Fruit fly (Drosophila melanogaster) whole organism, embryonic: Measurements from ENCODE around the gene wdb.

Experiments used
- Abd-B ChIP-seq: fragments of 200-800 bp; sonication (Bioruptor generic); optimal IDR thresholded peaks from 2 replicates; lab custom pipeline; 2018; ENCODE audit warnings: missing biosample characterization, mild to moderate bottlenecking, missing genetic modification characterization, moderate library complexity
- Ada2b ChIP-seq: fragments of 200-800 bp; sonication (Bioruptor generic); IDR thresholded peaks from 2 replicates; pipeline ENCODE4 v1.3.6; 2022; ENCODE audit warnings: missing biosample characterization, missing genetic modification characterization
- Asciz ChIP-seq: fragments of 200-800 bp; sonication (Bioruptor generic); optimal IDR thresholded peaks from 2 replicates; lab custom pipeline; 2017; ENCODE audit warnings: missing biosample characterization, mild to moderate bottlenecking, missing genetic modification characterization, missing genetic modification reagents
- Atf-2 ChIP-seq: fragments of 200-800 bp; sonication (Bioruptor generic); optimal IDR thresholded peaks from 2 replicates; lab custom pipeline; 2016; ENCODE audit warnings: missing biosample characterization, missing genetic modification characterization
- Atf3 ChIP-seq: fragments of 200-800 bp; sonication (Bioruptor generic); optimal IDR thresholded peaks from 3 replicates; lab custom pipeline; 2016; ENCODE audit warnings: missing biosample characterization, missing genetic modification characterization
- Blimp-1 ChIP-seq: fragments of 200-800 bp; sonication (Bioruptor generic); optimal IDR thresholded peaks from 3 replicates; lab custom pipeline; 2018; ENCODE audit warnings: missing biosample characterization, missing genetic modification characterization, mild to moderate bottlenecking, moderate library complexity, missing genetic modification reagents
- CG10366 ChIP-seq: fragments of 200-800 bp; sonication (Bioruptor generic); IDR thresholded peaks from 2 replicates; pipeline ENCODE4 v1.3.6; 2022; ENCODE audit warnings: missing biosample characterization, missing genetic modification characterization
- CG12104 ChIP-seq: fragments of 200-800 bp; sonication (Bioruptor generic); optimal IDR thresholded peaks from 3 replicates; lab custom pipeline; 2016; ENCODE audit warnings: missing biosample characterization, missing genetic modification characterization
- CG1233 ChIP-seq: fragments of 200-800 bp; sonication (Bioruptor generic); optimal IDR thresholded peaks from 4 replicates; lab custom pipeline; 2018; ENCODE audit warnings: missing biosample characterization, mild to moderate bottlenecking, missing genetic modification characterization
- CG14441 ChIP-seq: fragments of 200-800 bp; sonication (Bioruptor generic); IDR thresholded peaks from 2 replicates; pipeline ENCODE4 v1.3.6; 2022; ENCODE audit warnings: missing biosample characterization, missing genetic modification characterization
- CG15073 ChIP-seq: fragments of 200-800 bp; sonication (Bioruptor generic); optimal IDR thresholded peaks from 2 replicates; lab custom pipeline; 2016; ENCODE audit warnings: missing biosample characterization, missing genetic modification characterization
- CG18619 ChIP-seq: fragments of 200-800 bp; sonication (Bioruptor generic); optimal IDR thresholded peaks from 3 replicates; lab custom pipeline; 2017; ENCODE audit warnings: missing biosample characterization, mild to moderate bottlenecking, missing genetic modification characterization
- CG6791 ChIP-seq: fragments of 200-800 bp; sonication (Bioruptor generic); IDR thresholded peaks from 3 replicates; pipeline ENCODE4 v1.3.6; 2022; ENCODE audit warnings: missing biosample characterization, missing genetic modification characterization; ENCODE audit not compliant: partially characterized antibody
- CG7271 ChIP-seq: fragments of 200-800 bp; sonication (Bioruptor generic); optimal IDR thresholded peaks from 2 replicates; lab custom pipeline; 2018; ENCODE audit warnings: missing biosample characterization, mild to moderate bottlenecking, missing genetic modification characterization, moderate library complexity
- CG7963 ChIP-seq: fragments of 200-800 bp; sonication (Bioruptor generic); IDR thresholded peaks from 3 replicates; pipeline ENCODE4 v1.3.6; 2022; ENCODE audit warnings: missing biosample characterization, missing genetic modification characterization; ENCODE audit not compliant: partially characterized antibody
- CG8281 ChIP-seq: fragments of 200-800 bp; sonication (Bioruptor generic); optimal IDR thresholded peaks from 2 replicates; lab custom pipeline; 2018; ENCODE audit warnings: missing biosample characterization, mild to moderate bottlenecking, missing genetic modification characterization, moderate library complexity
- CG9727 ChIP-seq: fragments of 200-800 bp; sonication (Bioruptor generic); optimal IDR thresholded peaks from 3 replicates; lab custom pipeline; 2017; ENCODE audit warnings: missing biosample characterization, mild to moderate bottlenecking, missing genetic modification characterization
- CG9932 ChIP-seq: fragments of 200-800 bp; sonication (Bioruptor generic); IDR thresholded peaks from 2 replicates; pipeline ENCODE4 v1.3.6; 2022; ENCODE audit warnings: missing biosample characterization, missing genetic modification characterization
- Dbx ChIP-seq: fragments of 200-800 bp; sonication (Bioruptor generic); IDR thresholded peaks from 3 replicates; pipeline ENCODE4 v1.3.6; 2022; ENCODE audit warnings: missing biosample characterization, missing genetic modification characterization
- Dek ChIP-seq: fragments of 200-800 bp; sonication (Bioruptor generic); optimal IDR thresholded peaks from 3 replicates; lab custom pipeline; 2019; ENCODE audit warnings: missing biosample characterization, mild to moderate bottlenecking, missing genetic modification characterization, moderate library complexity
- Dp ChIP-seq: fragments of 200-800 bp; sonication (Bioruptor generic); optimal IDR thresholded peaks from 2 replicates; lab custom pipeline; 2018; ENCODE audit warnings: missing biosample characterization, mild to moderate bottlenecking, missing genetic modification characterization, moderate library complexity
- HLHmδ ChIP-seq: fragments of 200-800 bp; sonication (Bioruptor generic); optimal IDR thresholded peaks from 2 replicates; lab custom pipeline; 2018; ENCODE audit warnings: missing biosample characterization, mild to moderate bottlenecking, missing genetic modification characterization, moderate library complexity
- Oli ChIP-seq: fragments of 200-800 bp; sonication (Bioruptor generic); optimal IDR thresholded peaks from 2 replicates; lab custom pipeline; 2018; ENCODE audit warnings: missing biosample characterization, mild to moderate bottlenecking, missing genetic modification characterization, moderate library complexity
- Xrp1 ChIP-seq: fragments of 200-800 bp; sonication (Bioruptor generic); IDR thresholded peaks from 2 replicates; pipeline ENCODE4 v1.3.6; 2022; ENCODE audit warnings: missing biosample characterization, missing genetic modification characterization
- bbx ChIP-seq: fragments of 200-800 bp; sonication (Bioruptor generic); IDR thresholded peaks from 2 replicates; pipeline ENCODE4 v1.3.6; 2022; ENCODE audit warnings: missing biosample characterization, missing genetic modification characterization; ENCODE audit not compliant: partially characterized antibody
- bowl ChIP-seq: fragments of 200-800 bp; sonication (Bioruptor generic); IDR thresholded peaks from 2 replicates; pipeline ENCODE4 v1.3.6; 2022; ENCODE audit warnings: missing biosample characterization, missing genetic modification characterization
- bsh ChIP-seq, 2 experiments: fragments of 200-800 bp; sonication (Bioruptor generic); optimal IDR thresholded peaks; 2 replicates each; lab custom pipeline; 2017 to 2018; ENCODE audit warnings: mild to moderate bottlenecking in 2 of 2, missing biosample characterization in 2 of 2, missing genetic modification characterization in 2 of 2, moderate library complexity in 1 of 2
- en ChIP-seq: fragments of 200-800 bp; sonication (Bioruptor generic); optimal IDR thresholded peaks from 2 replicates; lab custom pipeline; 2016; ENCODE audit warnings: missing biosample characterization, missing genetic modification characterization
- gt ChIP-seq: fragments of 200-800 bp; sonication (Bioruptor generic); IDR thresholded peaks from 2 replicates; pipeline ENCODE4 v1.3.6; 2022; ENCODE audit warnings: missing biosample characterization, missing genetic modification characterization
- hb ChIP-seq: fragments of 200-800 bp; sonication (Bioruptor generic); IDR thresholded peaks from 3 replicates; pipeline ENCODE4 v1.3.6; 2022; ENCODE audit warnings: missing biosample characterization, missing genetic modification characterization; ENCODE audit not compliant: partially characterized antibody
- inv ChIP-seq: fragments of 200-800 bp; sonication (Bioruptor generic); IDR thresholded peaks from 2 replicates; pipeline ENCODE4 v1.3.6; 2022; ENCODE audit warnings: missing biosample characterization, missing genetic modification characterization; ENCODE audit not compliant: partially characterized antibody
- jigr1 ChIP-seq: fragments of 200-800 bp; sonication (Bioruptor generic); IDR thresholded peaks from 3 replicates; pipeline ENCODE4 v1.3.6; 2022; ENCODE audit warnings: missing biosample characterization, missing genetic modification characterization
- knrl ChIP-seq: fragments of 200-800 bp; sonication (Bioruptor generic); IDR thresholded peaks from 3 replicates; pipeline ENCODE4 v1.3.6; 2022; ENCODE audit warnings: missing biosample characterization, missing genetic modification characterization; ENCODE audit not compliant: partially characterized antibody
- lbe ChIP-seq: fragments of 200-800 bp; sonication (Bioruptor generic); optimal IDR thresholded peaks from 2 replicates; lab custom pipeline; 2016; ENCODE audit warnings: missing biosample characterization, mild to moderate bottlenecking, missing genetic modification characterization
- maf-S ChIP-seq: fragments of 200-800 bp; sonication (Bioruptor generic); optimal IDR thresholded peaks from 2 replicates; lab custom pipeline; 2016; ENCODE audit warnings: missing biosample characterization, missing genetic modification characterization
- nom ChIP-seq: fragments of 200-800 bp; sonication (Bioruptor generic); optimal IDR thresholded peaks from 2 replicates; lab custom pipeline; 2017; ENCODE audit warnings: missing biosample characterization, missing genetic modification characterization, mild to moderate bottlenecking, moderate library complexity, missing genetic modification reagents
- p53 ChIP-seq: fragments of 200-800 bp; sonication (Bioruptor generic); optimal IDR thresholded peaks from 2 replicates; lab custom pipeline; 2016; ENCODE audit warnings: missing biosample characterization, missing genetic modification characterization
- pan ChIP-seq, 4 experiments: fragments of >200 bp in 3 of 4; fragments of 200-800 bp in 1 of 4; sonication (Bioruptor generic) in 1 of 4; optimal IDR thresholded peaks in 3 of 4; IDR thresholded peaks in 1 of 4; 2 replicates each; pipeline versions ENCODE4 v1.3.6 to Lab custom; 2017 to 2022; ENCODE audit warnings: missing biosample characterization in 2 of 4, missing genetic modification characterization in 2 of 4, mixed read lengths in 1 of 4
- pfk ChIP-seq: fragments of 200-800 bp; sonication (Bioruptor generic); optimal IDR thresholded peaks from 2 replicates; lab custom pipeline; 2018; ENCODE audit warnings: missing biosample characterization, mild to moderate bottlenecking, missing genetic modification characterization, moderate library complexity
- phol ChIP-seq: fragments of 200-800 bp; sonication (Bioruptor generic); optimal IDR thresholded peaks from 3 replicates; lab custom pipeline; 2018; ENCODE audit warnings: missing biosample characterization, mild to moderate bottlenecking, missing genetic modification characterization, moderate library complexity
- prd ChIP-seq, 3 experiments: fragments of >200 bp in 2 of 3; fragments of 200-800 bp in 1 of 3; sonication (Bioruptor generic) in 1 of 3; optimal IDR thresholded peaks in 2 of 3; IDR thresholded peaks in 1 of 3; 2 replicates in 2 of 3; 3 replicates in 1 of 3; pipeline versions ENCODE4 v1.3.6 to Lab custom; 2017 to 2022; ENCODE audit warnings: missing biosample characterization in 1 of 3, missing genetic modification characterization in 1 of 3
- ranshi ChIP-seq: fragments of 200-800 bp; sonication (Bioruptor generic); IDR thresholded peaks from 2 replicates; pipeline ENCODE4 v1.3.6; 2022; ENCODE audit warnings: missing biosample characterization, missing genetic modification characterization
- row ChIP-seq: fragments of 200-800 bp; sonication (Bioruptor generic); IDR thresholded peaks from 3 replicates; pipeline ENCODE4 v1.3.6; 2022; ENCODE audit warnings: missing biosample characterization, missing genetic modification characterization
- slbo ChIP-seq: fragments of 200-800 bp; sonication (Bioruptor generic); IDR thresholded peaks from 2 replicates; pipeline ENCODE4 v1.3.6; 2022; ENCODE audit warnings: missing biosample characterization, missing genetic modification characterization
- sug ChIP-seq: fragments of 200-800 bp; optimal IDR thresholded peaks from 2 replicates; lab custom pipeline; 2019; ENCODE audit warnings: missing biosample characterization, mild to moderate bottlenecking, missing genetic modification characterization, moderate library complexity
- tgo ChIP-seq: fragments of 200-800 bp; sonication (Bioruptor generic); IDR thresholded peaks from 3 replicates; pipeline ENCODE4 v1.3.6; 2022; ENCODE audit warnings: missing biosample characterization, missing genetic modification characterization
- trem ChIP-seq: fragments of 200-800 bp; optimal IDR thresholded peaks from 3 replicates; lab custom pipeline; 2019; ENCODE audit warnings: missing biosample characterization, mild to moderate bottlenecking, missing genetic modification characterization, moderate library complexity

wdb gene

dm6 chr3R:27547378-27547949 lies 34.6 kb downstream of the wdb start:
- TF ChIP-seq CG8281 (tag; lab: Kevin White, UChicago) (no peak), CG18619 (GFP tag; lab: Kevin White, UChicago) (no peak), pan (optimal IDR thresholded peaks at IDR 0.05; lab: Kevin White, UChicago) (no peak), pan (GFP tag; optimal IDR thresholded peaks at IDR 0.05 in 1 of 2, IDR thresholded peaks at IDR 0.05 in 1 of 2) (peak in 1 of 2 experiments; percentile 13), Blimp-1 (GFP tag; lab: Kevin White, UChicago) (no peak), CG15073 (peak; percentile 96), Xrp1 (0 out of 2 replicates have a peak, but pooled peaks have one; percentile 11), CG1233 (GFP tag; lab: Kevin White, UChicago) (no peak), CG12104 (GFP tag; lab: Kevin White, UChicago) (no peak), CG14441 (GFP tag; lab: Robert Waterston, UW) (0 out of 2 replicates have a peak, but pooled peaks have one; percentile 15), Abd-B (GFP tag; lab: Kevin White, UChicago) (peak; percentile 28), bsh (GFP tag; optimal IDR thresholded peaks at IDR 0.05; lab: Kevin White, UChicago) (no peak), hb (GFP tag; lab: Robert Waterston, UW) (0 out of 3 replicates have a peak, but pooled peaks have one; percentile 19), sug (tag; lab: Kevin White, UChicago) (no peak), Atf-2 (GFP tag; lab: Kevin White, UChicago) (no peak), trem (tag; lab: Kevin White, UChicago) (peak; percentile 1), slbo (GFP tag; lab: Robert Waterston, UW) (peak; percentile 10; the same call in 1 of the 2 replicates), CG6791 (GFP tag; lab: Robert Waterston, UW) (peak; percentile 52; the same call in 1 of the 3 replicates), row (GFP tag; lab: Robert Waterston, UW) (no peak), inv (peak; percentile 40; the same call in 1 of the 2 replicates), bowl (no peak), en (GFP tag; lab: Kevin White, UChicago) (no peak), knrl (GFP tag; lab: Robert Waterston, UW) (peak; percentile 76), HLHmδ (GFP tag; lab: Kevin White, UChicago) (no peak), CG7963 (GFP tag; lab: Robert Waterston, UW) (0 out of 3 replicates have a peak, but pooled peaks have one; percentile 14), p53 (GFP tag; lab: Kevin White, UChicago) (no peak), Asciz (no peak), Dp (GFP tag; lab: Kevin White, UChicago) (no peak), CG9727 (GFP tag; lab: Kevin White, UChicago) (no peak), bbx (GFP tag; lab: Robert Waterston, UW) (peak; percentile 44; the same call in 1 of the 2 replicates), CG7271 (tag; lab: Kevin White, UChicago) (no peak), prd (optimal IDR thresholded peaks at IDR 0.05; lab: Kevin White, UChicago) (no peak), prd (GFP tag; IDR thresholded peaks at IDR 0.05; lab: Robert Waterston, UW) (0 out of 3 replicates have a peak, but pooled peaks have one; percentile 6), pfk (GFP tag; lab: Kevin White, UChicago) (no peak), jigr1 (GFP tag; lab: Robert Waterston, UW) (peak; percentile 46; the same call in 1 of the 3 replicates), nom (GFP tag; lab: Kevin White, UChicago) (no peak), Dek (tag; lab: Kevin White, UChicago) (peak; percentile 16), maf-S (GFP tag; lab: Kevin White, UChicago) (no peak), tgo (no peak), gt (GFP tag; lab: Robert Waterston, UW) (no peak), lbe (no peak), phol (tag; lab: Kevin White, UChicago) (peak; percentile 4), CG9932 (GFP tag; lab: Robert Waterston, UW) (peak; percentile 23; the same call in 1 of the 2 replicates), Dbx (no peak), CG10366 (no peak), Oli (tag; lab: Kevin White, UChicago) (no peak), Ada2b (GFP tag; lab: Robert Waterston, UW) (0 out of 2 replicates have a peak, but pooled peaks have one; percentile 15), ranshi (no peak), Atf3 (GFP tag; lab: Kevin White, UChicago) (no peak)
